Worm (Caenorhabditis elegans) whole organism, L4 larva: ENCODE results near the gene F26A1.7.

Experiments used
- T26A8.4 ChIP-seq: fragments of 200-800 bp; sonication (Bioruptor generic); IDR thresholded peaks from 2 replicates; pipeline ENCODE4 v1.3.6; 2022; ENCODE audit warnings: missing genetic modification characterization, missing compliant biosample characterization
- ZK337.2 ChIP-seq: fragments of 200-800 bp; sonication (Bioruptor generic); IDR thresholded peaks from 2 replicates; pipeline ENCODE4 v1.3.6; 2022; ENCODE audit warnings: missing genetic modification reagents, missing genetic modification characterization, missing compliant biosample characterization
- ZK546.5 ChIP-seq, 2 experiments: sonication (generic microtip); optimal IDR thresholded peaks; 2 replicates each; lab custom pipeline; 2017; ENCODE audit warnings: missing biosample characterization in 2 of 2, missing genetic modification characterization in 2 of 2
- aly-2 ChIP-seq: sonication (generic microtip); optimal IDR thresholded peaks from 2 replicates; lab custom pipeline; 2018; ENCODE audit warnings: missing biosample characterization, missing genetic modification characterization
- ama-1 ChIP-seq: fragments of 150-350 bp; optimal IDR thresholded peaks from 2 replicates; lab custom pipeline; 2014; ENCODE audit warnings: inconsistent platforms, mixed read lengths
- attf-4 ChIP-seq: sonication (generic microtip); optimal IDR thresholded peaks from 3 replicates; lab custom pipeline; 2017; ENCODE audit warnings: missing biosample characterization, missing genetic modification characterization
- ceh-28 ChIP-seq: fragments of 150-350 bp; optimal IDR thresholded peaks from 2 replicates; lab custom pipeline; 2014; ENCODE audit warnings: missing biosample characterization, missing genetic modification reagents, missing genetic modification characterization
- ceh-82 ChIP-seq: sonication (generic microtip); optimal IDR thresholded peaks from 2 replicates; lab custom pipeline; 2017; ENCODE audit warnings: missing biosample characterization, missing genetic modification characterization
- ces-1 ChIP-seq: fragments of 150-350 bp; sonication (generic microtip); optimal IDR thresholded peaks from 4 replicates; lab custom pipeline; 2014; ENCODE audit warnings: missing biosample characterization, missing genetic modification reagents, missing genetic modification characterization
- ctbp-1 ChIP-seq: fragments of 200-800 bp; sonication (Bioruptor generic); IDR thresholded peaks from 2 replicates; pipeline ENCODE4 v1.3.6; 2022; ENCODE audit warnings: missing genetic modification reagents, missing genetic modification characterization, missing compliant biosample characterization
- dmd-6 ChIP-seq: fragments of 200-800 bp; sonication (Bioruptor generic); IDR thresholded peaks from 2 replicates; pipeline ENCODE4 v1.3.6; 2022; ENCODE audit warnings: missing genetic modification reagents, missing genetic modification characterization, missing compliant biosample characterization
- dmd-9 ChIP-seq: fragments of 200-800 bp; sonication (Bioruptor generic); IDR thresholded peaks from 2 replicates; pipeline ENCODE4 v1.3.6; 2022; ENCODE audit warnings: missing genetic modification reagents, missing genetic modification characterization, missing compliant biosample characterization
- hif-1 ChIP-seq, 2 experiments: sonication (generic microtip); optimal IDR thresholded peaks; 2 replicates each; lab custom pipeline; 2016 to 2017; ENCODE audit warnings: missing compliant biosample characterization in 2 of 2, missing genetic modification characterization in 2 of 2, missing genetic modification reagents in 2 of 2, missing genotype in 2 of 2, mild to moderate bottlenecking in 1 of 2
- hlh-11 ChIP-seq: fragments of 200-800 bp; sonication (Bioruptor generic); optimal IDR thresholded peaks from 2 replicates; lab custom pipeline; 2018; ENCODE audit warnings: mild to moderate bottlenecking, missing genetic modification characterization, missing compliant biosample characterization
- hlh-30 ChIP-seq: sonication (generic microtip); optimal IDR thresholded peaks from 2 replicates; lab custom pipeline; 2017; ENCODE audit warnings: antibody characterized with exemption, mild to moderate bottlenecking, missing genetic modification characterization, missing compliant biosample characterization; ENCODE audit not compliant: insufficient read depth
- lim-7 ChIP-seq: fragments of 200-800 bp; sonication (Bioruptor generic); IDR thresholded peaks from 2 replicates; pipeline ENCODE4 v1.3.6; 2022; ENCODE audit warnings: missing genetic modification characterization, missing compliant biosample characterization
- lin-15B ChIP-seq: fragments of 150-350 bp; sonication (generic microtip); optimal IDR thresholded peaks from 3 replicates; lab custom pipeline; 2014; ENCODE audit warnings: missing biosample characterization, missing genetic modification characterization
- lin-29 ChIP-seq: fragments of 200-800 bp; sonication (Bioruptor generic); IDR thresholded peaks from 2 replicates; pipeline ENCODE4 v1.3.6; 2022; ENCODE audit warnings: missing genetic modification reagents, missing genetic modification characterization, missing compliant biosample characterization
- lin-39 ChIP-seq: fragments of 150-350 bp; optimal IDR thresholded peaks from 2 replicates; lab custom pipeline; 2014; ENCODE audit warnings: missing biosample characterization, missing genetic modification reagents, missing genetic modification characterization
- mdl-1 ChIP-seq, 2 experiments: fragments of 150-350 bp in 1 of 2; sonication (generic microtip) in 1 of 2; optimal IDR thresholded peaks; 2 replicates each; lab custom pipeline; 2014 to 2017; ENCODE audit warnings: missing biosample characterization in 2 of 2, missing genetic modification characterization in 2 of 2
- mdt-29 ChIP-seq: fragments of 200-800 bp; sonication (Bioruptor generic); IDR thresholded peaks from 2 replicates; pipeline ENCODE4 v1.3.6; 2022; ENCODE audit warnings: missing genetic modification reagents, missing genetic modification characterization, missing compliant biosample characterization
- mep-1 ChIP-seq: fragments of 150-350 bp; sonication (generic microtip); optimal IDR thresholded peaks from 3 replicates; lab custom pipeline; 2014; ENCODE audit warnings: missing biosample characterization, missing genetic modification characterization
- mxl-3 ChIP-seq: fragments of 200-800 bp; sonication (Bioruptor generic); optimal IDR thresholded peaks from 2 replicates; lab custom pipeline; 2018; ENCODE audit warnings: mild to moderate bottlenecking, missing genetic modification characterization, missing compliant biosample characterization
- nhr-11 ChIP-seq: fragments of 150-350 bp; optimal IDR thresholded peaks from 2 replicates; lab custom pipeline; 2014; ENCODE audit warnings: missing biosample characterization, missing genetic modification characterization
- nhr-111 ChIP-seq: fragments of 200-800 bp; sonication (Bioruptor generic); optimal IDR thresholded peaks from 2 replicates; lab custom pipeline; 2018; ENCODE audit warnings: mild to moderate bottlenecking, missing genetic modification characterization, missing compliant biosample characterization
- nhr-237 ChIP-seq: sonication (generic microtip); optimal IDR thresholded peaks from 2 replicates; lab custom pipeline; 2017; ENCODE audit warnings: missing biosample characterization, missing genetic modification characterization
- nhr-6 ChIP-seq: fragments of 150-350 bp; optimal IDR thresholded peaks from 2 replicates; lab custom pipeline; 2014; ENCODE audit warnings: missing biosample characterization, missing genetic modification characterization
- saeg-2 ChIP-seq: fragments of 200-800 bp; sonication (Bioruptor generic); IDR thresholded peaks from 2 replicates; pipeline ENCODE4 v1.3.6; 2022; ENCODE audit warnings: missing genetic modification reagents, missing genetic modification characterization, missing compliant biosample characterization
- set-16 ChIP-seq: fragments of 200-800 bp; sonication (Bioruptor generic); IDR thresholded peaks from 2 replicates; pipeline ENCODE4 v1.3.6; 2022; ENCODE audit warnings: missing genetic modification reagents, missing genetic modification characterization, missing compliant biosample characterization
- skn-1 ChIP-seq: fragments of 150-350 bp; optimal IDR thresholded peaks from 2 replicates; lab custom pipeline; 2014; ENCODE audit warnings: missing biosample characterization, missing genetic modification characterization
- snpc-4 ChIP-seq: fragments of 150-350 bp; optimal IDR thresholded peaks from 2 replicates; lab custom pipeline; 2014; ENCODE audit warnings: missing biosample characterization, missing genetic modification characterization
- tra-1 ChIP-seq: fragments of 200-800 bp; sonication (Bioruptor generic); IDR thresholded peaks from 2 replicates; pipeline ENCODE4 v1.3.6; 2022; ENCODE audit warnings: missing genetic modification reagents, missing genetic modification characterization, missing compliant biosample characterization
- unc-130 ChIP-seq: sonication (generic microtip); optimal IDR thresholded peaks from 2 replicates; lab custom pipeline; 2016; ENCODE audit warnings: missing genetic modification reagents, missing genetic modification characterization, missing compliant biosample characterization
- unc-39 ChIP-seq: sonication (generic microtip); optimal IDR thresholded peaks from 2 replicates; lab custom pipeline; 2017; ENCODE audit warnings: missing biosample characterization, missing genetic modification characterization

The F26A1.7 gene

ce11 chrIII:4819843-4820242 is at the start of gene F26A1.7:
Gene F26A1.7, minus strand, starts transcription at chrIII:4819943.
- TF ChIP-seq mep-1 (tag; lab: Kevin White, UChicago) (no peak), dmd-6 (no peak), lin-15B (tag; lab: Kevin White, UChicago) (no peak), hlh-11 (tag; lab: Kevin White, UChicago) (no peak), ZK546.5 (tag; optimal IDR thresholded peaks at IDR 0.05; lab: Kevin White, UChicago) (no peak), ctbp-1 (GFP tag; lab: Robert Waterston, UW) (no peak), ces-1 (no peak), ZK337.2 (GFP tag; lab: Robert Waterston, UW) (no peak), nhr-6 (tag; lab: Kevin White, UChicago) (no peak), mdl-1 (tag; optimal IDR thresholded peaks at IDR 0.05; lab: Kevin White, UChicago) (no peak), mdt-29 (no peak), ceh-28 (tag; lab: Kevin White, UChicago) (no peak), lim-7 (GFP tag; lab: Robert Waterston, UW) (no peak), hlh-30 (tag; lab: Kevin White, UChicago) (no peak), nhr-11 (tag; lab: Kevin White, UChicago) (no peak), hif-1 (tag; optimal IDR thresholded peaks at IDR 0.05; lab: Kevin White, UChicago) (no peak), skn-1 (no peak), tra-1 (GFP tag; lab: Robert Waterston, UW) (no peak), ceh-82 (tag; lab: Kevin White, UChicago) (no peak), nhr-237 (tag; lab: Kevin White, UChicago) (no peak)
- TF ChIP-seq, all 104 proteins: peak for 0

DNA sequence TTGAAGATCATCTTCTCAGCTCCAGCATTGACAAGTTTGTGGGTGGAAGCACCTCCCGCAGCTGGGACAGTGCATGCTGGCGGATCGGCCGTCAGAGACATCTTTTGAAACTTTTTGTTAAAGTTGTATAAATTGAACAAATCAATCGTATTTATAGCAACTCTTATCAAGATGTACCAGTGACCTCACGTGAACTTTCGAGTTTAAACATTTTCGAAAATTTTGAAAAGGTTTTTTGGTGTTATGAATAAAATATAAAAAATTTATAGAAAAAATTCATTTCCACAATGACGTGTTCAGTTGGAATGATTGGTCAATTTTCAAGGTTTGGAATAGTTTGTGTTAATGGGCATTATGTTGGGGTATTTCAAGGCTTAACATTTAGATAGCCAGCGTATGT is 48.9 kb upstream of the F26A1.7 start, which contains the start of the genes msd-4 and C35D10.3:
Gene msd-4 (minus strand): TSS at position 101 of the 400 bp plus-strand sequence.
Gene C35D10.3 (plus strand): TSS at position 279 of the 400 bp plus-strand sequence.
- no peak for TF ChIP-seq ces-1
- no peak for TF ChIP-seq dmd-9 (GFP tag; lab: Robert Waterston, UW)
- no peak for TF ChIP-seq nhr-237 (tag; lab: Kevin White, UChicago)
- no peak for TF ChIP-seq attf-4
- TF ChIP-seq nhr-111 (GFP tag; lab: Kevin White, UChicago), result no peak
- no peak for TF ChIP-seq lin-15B (tag; lab: Kevin White, UChicago)

- no peak for TF ChIP-seq snpc-4 (tag; lab: Kevin White, UChicago)
- no peak for TF ChIP-seq unc-39 (tag; lab: Kevin White, UChicago)
- TF ChIP-seq hif-1 (tag; optimal IDR thresholded peaks at IDR 0.05; lab: Kevin White, UChicago), result no peak
- no peak for TF ChIP-seq lin-39 (tag; lab: Kevin White, UChicago)
- TF ChIP-seq ama-1, result no peak
- no peak for TF ChIP-seq ces-1
- no peak for TF ChIP-seq ZK337.2 (GFP tag; lab: Robert Waterston, UW)
- TF ChIP-seq mxl-3, result no peak
- no peak for TF ChIP-seq skn-1
- TF ChIP-seq, all 104 proteins: peak for 0
Observed at ce11 chrIII:4866762-4867161, 47.0 kb upstream of the F26A1.7 start, which contains the start of gene C35D10.17. Gene C35D10.17, plus strand, starts transcription at chrIII:4867062.

- TF ChIP-seq aly-2 (no peak), set-16 (GFP tag; lab: Robert Waterston, UW) (no peak), unc-130 (GFP tag; lab: Kevin White, UChicago) (no peak), lin-29 (GFP tag; lab: Robert Waterston, UW) (no peak), T26A8.4 (no peak), saeg-2 (GFP tag; lab: Robert Waterston, UW) (no peak)
- TF ChIP-seq, all 104 proteins: peak for 0
Observed at ce11 chrIII:4863127-4863526, 43.4 kb upstream of the F26A1.7 start, which contains the start of gene coq-8. Gene coq-8, plus strand, starts transcription at chrIII:4863427.
